Worm (Caenorhabditis elegans): ENCODE results near the gene bath-7.

ce11 chrII:1928578-1928977, 7.7 kb upstream of the bath-7 start:
- TF ChIP-seq egl-27 (tag; optimal IDR thresholded peaks at IDR 0.05) (no peak), ZK546.5 (tag; optimal IDR thresholded peaks at IDR 0.05) (no peak), unc-62 (GFP tag; optimal IDR thresholded peaks at IDR 0.05) (no peak), unc-39 (tag; optimal IDR thresholded peaks at IDR 0.05) (no peak), zag-1 (tag; optimal IDR thresholded peaks at IDR 0.05) (no peak), Y55F3AM.14 (GFP tag; optimal IDR thresholded peaks at IDR 0.05) (no peak), aly-2 (tag; optimal IDR thresholded peaks at IDR 0.05) (no peak), alr-1 (tag; optimal IDR thresholded peaks at IDR 0.05) (no peak), ztf-4 (tag; optimal IDR thresholded peaks at IDR 0.05) (no peak), fos-1 (tag; optimal IDR thresholded peaks at IDR 0.05) (no peak)
